Fruit fly (Drosophila melanogaster) S2 (cell line): Measurements from ENCODE around the gene Vps39.

Source experiments
- CG8478 ChIP-seq: fragments of >200 bp; optimal IDR thresholded peaks from 2 replicates; lab custom pipeline; 2018
- CTCF ChIP-seq, 2 experiments: fragments of >200 bp; optimal IDR thresholded peaks; 2 replicates each; lab custom pipeline; 2018

DNA sequence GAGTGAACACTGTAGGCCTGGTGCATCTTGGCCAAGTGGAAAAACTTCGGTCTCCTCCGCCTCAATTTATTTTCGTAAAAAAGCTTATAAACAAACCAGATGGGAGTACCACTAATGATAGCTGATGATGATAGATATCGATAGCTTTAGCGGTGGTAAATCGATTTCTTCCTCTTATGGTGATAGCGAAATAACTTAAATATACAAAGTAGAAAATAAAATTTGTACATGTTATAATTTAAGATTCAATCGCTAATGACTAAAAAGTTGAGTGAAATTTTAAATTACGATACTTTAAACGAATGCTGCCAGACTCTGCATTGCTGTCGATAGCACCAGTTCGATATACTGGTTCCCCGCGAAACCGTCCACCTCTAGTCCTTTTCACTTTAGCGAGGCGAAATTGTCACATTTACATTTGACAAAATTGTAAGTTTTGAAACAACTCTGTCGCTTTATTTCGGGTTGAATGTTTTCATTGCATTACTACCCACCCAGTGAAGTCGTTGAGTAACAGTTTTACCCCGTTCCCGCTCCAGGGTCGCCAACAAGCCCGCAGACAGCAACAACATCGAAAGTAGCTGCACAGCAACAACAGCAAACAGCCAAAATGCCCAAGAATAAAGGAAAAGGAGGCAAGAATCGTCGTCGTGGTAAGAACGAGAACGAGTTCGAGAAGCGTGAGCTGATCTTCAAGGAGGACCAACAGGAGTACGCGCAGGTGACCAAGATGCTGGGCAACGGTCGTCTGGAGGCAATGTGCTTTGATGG, at the start of gene Vps39, which contains the start of gene eIF1A:
- TF ChIP-seq CTCF (optimal IDR thresholded peaks at IDR 0.05; lab: Kevin White, UChicago) (no peak), CG8478 (lab: Kevin White, UChicago) (no peak)
